Worm (Caenorhabditis elegans): ENCODE results near the gene pgph-2.

The pgph-2 gene

ce11 chrV:5768292-5768695, 3.4 kb downstream of the pgph-2 start (continued):
- TF ChIP-seq lin-54 (GFP tag; optimal IDR thresholded peaks at IDR 0.05): no peak
- TF ChIP-seq tbp1 (GFP tag; optimal IDR thresholded peaks at IDR 0.05): peak; percentile 15
- no peak for TF ChIP-seq nfya-2 (GFP tag; IDR thresholded peaks at IDR 0.05)
- peak; percentile 26 for TF ChIP-seq die-1 (tag; optimal IDR thresholded peaks at IDR 0.05)
- 0 out of 2 replicates have a peak, but pooled peaks have one; percentile 33 for TF ChIP-seq madf-3 (GFP tag; IDR thresholded peaks at IDR 0.05)
- no peak for TF ChIP-seq him-1 (tag; optimal IDR thresholded peaks at IDR 0.05)
- TF ChIP-seq lin-40 (tag; optimal IDR thresholded peaks at IDR 0.05): peak; percentile 82
- peak; percentile 65 for TF ChIP-seq nfyb-1 (GFP tag; IDR thresholded peaks at IDR 0.05)
- no peak for TF ChIP-seq T26A5.8 (tag; optimal IDR thresholded peaks at IDR 0.05)
- no peak for TF ChIP-seq attf-3 (GFP tag; conservative IDR thresholded peaks at IDR 0.05)
- no peak for TF ChIP-seq F57C9.4 (tag; optimal IDR thresholded peaks at IDR 0.05)
- no peak for TF ChIP-seq nfya-1 (tag; optimal IDR thresholded peaks at IDR 0.05; ENCODE audit: borderline replicate concordance, insufficient read depth)
- TF ChIP-seq mxl-1 (tag; optimal IDR thresholded peaks at IDR 0.05): no peak
- TF ChIP-seq mcd-1 (GFP tag; IDR thresholded peaks at IDR 0.05): peak; percentile 42
- TF ChIP-seq efl-1 (GFP tag; optimal IDR thresholded peaks at IDR 0.05): no peak
- no peak for TF ChIP-seq Y95B8A.8 (GFP tag; IDR thresholded peaks at IDR 0.05)
- no peak for TF ChIP-seq snpc-1.1 (tag; optimal IDR thresholded peaks at IDR 0.05; ENCODE audit: insufficient read depth)
- no peak for TF ChIP-seq zfh-2 (GFP tag; conservative IDR thresholded peaks at IDR 0.05)
- TF ChIP-seq K12H6.12 (tag; optimal IDR thresholded peaks at IDR 0.05): peak; percentile 18
- no peak; the same call in 1 of the 2 replicates for TF ChIP-seq hmg-1.2 (GFP tag; IDR thresholded peaks at IDR 0.05)
- TF ChIP-seq madf-10 (tag; optimal IDR thresholded peaks at IDR 0.05): no peak
- TF ChIP-seq athp-1 (tag; optimal IDR thresholded peaks at IDR 0.05): no peak
- peak; percentile 77 for TF ChIP-seq nhr-80 (tag; optimal IDR thresholded peaks at IDR 0.05)

- TF ChIP-seq nhr-80 (tag; optimal IDR thresholded peaks at IDR 0.05) (peak; percentile 44), egl-18 (GFP tag; IDR thresholded peaks at IDR 0.05) (no peak), repo-1 (tag; optimal IDR thresholded peaks at IDR 0.05) (no peak), lsl-1 (GFP tag; optimal IDR thresholded peaks at IDR 0.05) (no peak), F10E7.11 (tag; optimal IDR thresholded peaks at IDR 0.05) (no peak), F23B12.7 (tag; optimal IDR thresholded peaks at IDR 0.05; ENCODE audit: insufficient read depth) (no peak), xnd-1 (tag; optimal IDR thresholded peaks at IDR 0.05) (no peak), zfh-2 (GFP tag; conservative IDR thresholded peaks at IDR 0.05) (no peak)
Observed at ce11 chrV:5769500-5769899, 4.6 kb downstream of the pgph-2 start.

- TF ChIP-seq zim-3 (tag; optimal IDR thresholded peaks at IDR 0.05): no peak
Observed at ce11 chrV:5769999-5770398, 5.1 kb downstream of the pgph-2 start.

ce11 chrV:5771627-5772026, 6.7 kb downstream of the pgph-2 start, which contains the start of gene F44E7.3:
F44E7.3 (plus strand) TSS chrV:5771945.
- peak; percentile 27 for TF ChIP-seq ama-1 (optimal IDR thresholded peaks at IDR 0.05)
- no peak for TF ChIP-seq ama-1 (GFP tag; optimal IDR thresholded peaks at IDR 0.05)
- TF ChIP-seq F37B4.10 (GFP tag; IDR thresholded peaks at IDR 0.05): no peak
- 0 out of 2 replicates have a peak, but pooled peaks have one; percentile 24 for TF ChIP-seq madf-3 (GFP tag; IDR thresholded peaks at IDR 0.05)

DNA sequence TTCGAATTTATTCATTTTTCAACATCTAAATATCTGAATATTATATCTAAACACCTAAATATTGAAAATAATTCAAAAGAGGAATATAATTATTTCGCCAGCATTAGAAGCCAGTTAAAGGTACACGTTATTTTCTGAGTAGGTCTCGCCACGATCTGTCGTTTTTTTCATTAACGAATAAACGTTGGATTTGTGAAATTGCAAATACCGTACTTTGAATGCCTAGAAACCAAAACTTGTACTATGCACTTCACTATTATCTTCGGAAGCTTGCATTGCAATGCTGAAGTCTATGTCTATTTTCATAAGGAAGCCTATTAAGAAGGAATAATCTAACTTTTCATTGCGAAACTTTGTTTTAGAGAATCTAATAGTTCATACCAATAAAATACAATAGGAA, 7.6 kb downstream of the pgph-2 start:
- TF ChIP-seq madf-3 (GFP tag; IDR thresholded peaks at IDR 0.05) (no peak), him-1 (tag; optimal IDR thresholded peaks at IDR 0.05) (peak; percentile 61), hrde-1 (tag; optimal IDR thresholded peaks at IDR 0.05; ENCODE audit: borderline replicate concordance) (peak; percentile 57), snpc-1.3 (tag; optimal IDR thresholded peaks at IDR 0.05; ENCODE audit: insufficient read depth) (no peak), madf-6 (GFP tag; IDR thresholded peaks at IDR 0.05) (peak; percentile 45; the same call in 1 of the 2 replicates), F49E8.2 (tag; optimal IDR thresholded peaks at IDR 0.05; ENCODE audit: insufficient read depth) (peak; percentile 38), lir-1 (GFP tag; conservative IDR thresholded peaks at IDR 0.05) (no peak), hsf-1 (GFP tag; IDR thresholded peaks at IDR 0.05) (0 out of 2 replicates have a peak, but pooled peaks have one; percentile 9), ama-1 (optimal IDR thresholded peaks at IDR 0.05) (no peak), ama-1 (GFP tag; optimal IDR thresholded peaks at IDR 0.05) (peak in 1 of 2 experiments; percentile 11), rec-8 (tag; optimal IDR thresholded peaks at IDR 0.05) (no peak)

Measured in whole organism, young adult.